Worm (Caenorhabditis elegans) whole organism, young adult: Measurements from ENCODE around the gene sulp-3.

Experiments used
- ama-1 ChIP-seq, 3 experiments: fragments of 150-350 bp in 1 of 3; sonication (generic microtip) in 2 of 3; optimal IDR thresholded peaks; 2 replicates each; lab custom pipeline; 2014 to 2018; ENCODE audit warnings: missing biosample characterization in 2 of 3, missing genetic modification characterization in 2 of 3, missing genetic modification reagents in 2 of 3
- aptf-2 ChIP-seq: fragments of 200-800 bp; sonication (Bioruptor generic); conservative IDR thresholded peaks from 2 replicates; pipeline ENCODE4 v1.3.6; 2022; ENCODE audit warnings: missing genetic modification reagents, missing genetic modification characterization, missing compliant biosample characterization
- attf-5 ChIP-seq: fragments of 200-800 bp; sonication (Bioruptor generic); optimal IDR thresholded peaks from 2 replicates; lab custom pipeline; 2018; ENCODE audit warnings: mild to moderate bottlenecking, missing genetic modification characterization, missing compliant biosample characterization
- repo-1 ChIP-seq: sonication (generic microtip); optimal IDR thresholded peaks from 2 replicates; lab custom pipeline; 2017; ENCODE audit warnings: mild to moderate bottlenecking, missing genetic modification characterization, missing compliant biosample characterization
- snpc-1.1 ChIP-seq: sonication (generic microtip); optimal IDR thresholded peaks from 2 replicates; lab custom pipeline; 2017; ENCODE audit warnings: missing genetic modification characterization, mild to moderate bottlenecking, missing compliant biosample characterization, antibody characterized with exemption, moderate library complexity, missing genotype, missing genetic modification reagents; ENCODE audit not compliant: insufficient read depth
- unc-130 ChIP-seq: sonication (generic microtip); optimal IDR thresholded peaks from 2 replicates; lab custom pipeline; 2016; ENCODE audit warnings: missing genetic modification reagents, missing genetic modification characterization, missing compliant biosample characterization

- no peak for TF ChIP-seq snpc-1.1 (tag; lab: Kevin White, UChicago)
- TF ChIP-seq unc-130 (GFP tag; lab: Kevin White, UChicago) = no peak
- no peak for TF ChIP-seq attf-5 (GFP tag; lab: Kevin White, UChicago)
- TF ChIP-seq repo-1 (tag; lab: Kevin White, UChicago) = no peak
- no peak for TF ChIP-seq aptf-2
- TF ChIP-seq ama-1 (optimal IDR thresholded peaks at IDR 0.05; lab: Kevin White, UChicago) = no peak
- TF ChIP-seq ama-1 (GFP tag; optimal IDR thresholded peaks at IDR 0.05; lab: Kevin White, UChicago) = no peak
Observed at ce11 chrX:8367553-8367952, 40.6 kb downstream of the sulp-3 start, which contains the start of gene F40B5.2.
